Fruit fly (Drosophila melanogaster) whole organism, pupa: Measurements from ENCODE around the gene MED30.

Experiments
- CG10348 ChIP-seq: fragments of 200-800 bp; sonication (Bioruptor generic); IDR thresholded peaks from 2 replicates; pipeline ENCODE4 v1.3.6; 2022; ENCODE audit warnings: missing biosample characterization, missing genetic modification characterization
- CG12605 ChIP-seq: fragments of 200-800 bp; sonication (Bioruptor generic); IDR thresholded peaks from 2 replicates; pipeline ENCODE4 v1.3.6; 2022; ENCODE audit warnings: missing biosample characterization, missing genetic modification characterization
- CG13204 ChIP-seq: fragments of 200-800 bp; sonication (Bioruptor generic); optimal IDR thresholded peaks from 2 replicates; lab custom pipeline; 2018; ENCODE audit warnings: missing biosample characterization, mild to moderate bottlenecking, missing genetic modification characterization, moderate library complexity
- CG14655 ChIP-seq: fragments of 200-800 bp; sonication (Bioruptor generic); optimal IDR thresholded peaks from 3 replicates; lab custom pipeline; 2017; ENCODE audit warnings: mild to moderate bottlenecking, missing biosample characterization, missing genetic modification reagents, missing genetic modification characterization
- CG15710 ChIP-seq: fragments of 200-800 bp; sonication (Bioruptor generic); optimal IDR thresholded peaks from 2 replicates; lab custom pipeline; 2018; ENCODE audit warnings: missing biosample characterization, mild to moderate bottlenecking, missing genetic modification characterization, moderate library complexity
- CG17806 ChIP-seq: fragments of 200-800 bp; sonication (Bioruptor generic); optimal IDR thresholded peaks from 2 replicates; lab custom pipeline; 2018; ENCODE audit warnings: missing biosample characterization, mild to moderate bottlenecking, missing genetic modification characterization, moderate library complexity
- CG32121 ChIP-seq: fragments of 200-800 bp; sonication (Bioruptor generic); IDR thresholded peaks from 2 replicates; pipeline ENCODE4 v1.3.6; 2022; ENCODE audit warnings: missing biosample characterization, missing genetic modification characterization
- CG34367 ChIP-seq: fragments of 200-800 bp; sonication (Bioruptor generic); optimal IDR thresholded peaks from 2 replicates; lab custom pipeline; 2018; ENCODE audit warnings: missing biosample characterization, mild to moderate bottlenecking, missing genetic modification characterization
- CG4496 ChIP-seq: fragments of 200-800 bp; sonication (Bioruptor generic); IDR thresholded peaks from 3 replicates; pipeline ENCODE4 v1.3.6; 2022; ENCODE audit warnings: missing biosample characterization, missing genetic modification characterization
- CG8159 ChIP-seq: fragments of 200-800 bp; sonication (Bioruptor generic); optimal IDR thresholded peaks from 3 replicates; lab custom pipeline; 2018; ENCODE audit warnings: missing biosample characterization, mild to moderate bottlenecking, missing genetic modification characterization, moderate library complexity
- CG8301 ChIP-seq: fragments of 200-800 bp; sonication (Bioruptor generic); optimal IDR thresholded peaks from 2 replicates; lab custom pipeline; 2018; ENCODE audit warnings: missing biosample characterization, mild to moderate bottlenecking, missing genetic modification characterization
- CG9948 ChIP-seq: fragments of 200-800 bp; sonication (Bioruptor generic); optimal IDR thresholded peaks from 2 replicates; lab custom pipeline; 2018; ENCODE audit warnings: missing biosample characterization, mild to moderate bottlenecking, missing genetic modification characterization, moderate library complexity
- D1 ChIP-seq: fragments of 200-800 bp; sonication (Bioruptor generic); optimal IDR thresholded peaks from 2 replicates; lab custom pipeline; 2018; ENCODE audit warnings: missing biosample characterization, mild to moderate bottlenecking, missing genetic modification characterization, moderate library complexity
- EcR ChIP-seq: fragments of 200-800 bp; sonication (Bioruptor generic); optimal IDR thresholded peaks from 3 replicates; lab custom pipeline; 2019; ENCODE audit warnings: missing biosample characterization, missing genetic modification characterization, mild to moderate bottlenecking, moderate library complexity, missing genetic modification reagents
- Ets98B ChIP-seq: fragments of 200-800 bp; sonication (Bioruptor generic); IDR thresholded peaks from 2 replicates; pipeline ENCODE4 v1.3.6; 2022; ENCODE audit warnings: missing biosample characterization, missing genetic modification characterization
- Pif1A ChIP-seq: fragments of 200-800 bp; sonication (Bioruptor generic); optimal IDR thresholded peaks from 3 replicates; lab custom pipeline; 2016; ENCODE audit warnings: missing biosample characterization, missing genetic modification characterization
- Pif1B ChIP-seq: fragments of 200-800 bp; sonication (Bioruptor generic); optimal IDR thresholded peaks from 3 replicates; lab custom pipeline; 2016; ENCODE audit warnings: missing biosample characterization, missing genetic modification characterization
- Snoo ChIP-seq: fragments of 200-800 bp; sonication (Bioruptor generic); optimal IDR thresholded peaks from 3 replicates; lab custom pipeline; 2017; ENCODE audit warnings: missing biosample characterization, mild to moderate bottlenecking, missing genetic modification characterization, inconsistent platforms
- fd96Ca ChIP-seq: fragments of 200-800 bp; sonication (Bioruptor generic); IDR thresholded peaks from 3 replicates; pipeline ENCODE4 v1.3.6; 2022; ENCODE audit warnings: missing biosample characterization, missing genetic modification characterization
- gl ChIP-seq: fragments of 200-800 bp; sonication (Bioruptor generic); optimal IDR thresholded peaks from 2 replicates; lab custom pipeline; 2018; ENCODE audit warnings: missing biosample characterization, mild to moderate bottlenecking, missing genetic modification characterization
- rn ChIP-seq: fragments of 200-800 bp; sonication (Bioruptor generic); IDR thresholded peaks from 2 replicates; pipeline ENCODE4 v1.3.6; 2022; ENCODE audit warnings: missing biosample characterization, missing genetic modification characterization

Gene MED30

dm6 chr3L:626498-627369 lies 27.2 kb downstream of the MED30 start:
- TF ChIP-seq CG34367 (tag; lab: Kevin White, UChicago), result peak; percentile 80
- TF ChIP-seq CG9948 (tag; lab: Kevin White, UChicago), result peak; percentile 48
- peak; percentile 93 for TF ChIP-seq gl (tag; lab: Kevin White, UChicago)
- TF ChIP-seq CG13204 (GFP tag; lab: Kevin White, UChicago), result peak; percentile 82
- peak; percentile 93 for TF ChIP-seq CG12605
- TF ChIP-seq Ets98B, result peak; percentile 87
- peak; percentile 66 for TF ChIP-seq Snoo (tag; lab: Kevin White, UChicago)
- TF ChIP-seq D1 (tag; lab: Kevin White, UChicago), result no peak
- TF ChIP-seq CG8301 (tag; lab: Kevin White, UChicago), result peak; percentile 76
- peak; percentile 62 for TF ChIP-seq EcR (GFP tag; lab: Kevin White, UChicago)
- peak; percentile 84 for TF ChIP-seq fd96Ca (GFP tag; lab: Robert Waterston, UW)
- peak; percentile 84 for TF ChIP-seq Pif1B (GFP tag; lab: Kevin White, UChicago)
- TF ChIP-seq CG32121 (GFP tag; lab: Robert Waterston, UW), result peak; percentile 87
- peak; percentile 77 for TF ChIP-seq CG8159 (tag; lab: Kevin White, UChicago)
- peak; percentile 75 for TF ChIP-seq CG17806 (tag; lab: Kevin White, UChicago)
- peak; percentile 95 for TF ChIP-seq CG4496 (GFP tag; lab: Robert Waterston, UW)
- TF ChIP-seq CG14655, result peak; percentile 83
- peak; percentile 90 for TF ChIP-seq rn
- peak; percentile 84 for TF ChIP-seq Pif1A (GFP tag; lab: Kevin White, UChicago)
- TF ChIP-seq CG15710 (tag; lab: Kevin White, UChicago), result peak; percentile 80
- TF ChIP-seq CG10348 (GFP tag; lab: Robert Waterston, UW), result 0 out of 2 replicates have a peak, but pooled peaks have one; percentile 16

- TF ChIP-seq CG34367 (tag; lab: Kevin White, UChicago) (no peak), CG32121 (GFP tag; lab: Robert Waterston, UW) (peak; percentile 59), fd96Ca (GFP tag; lab: Robert Waterston, UW) (0 out of 3 replicates have a peak, but pooled peaks have one; percentile 9), CG12605 (0 out of 2 replicates have a peak, but pooled peaks have one; percentile 46), Ets98B (peak; percentile 59), EcR (GFP tag; lab: Kevin White, UChicago) (no peak)
Observed at dm6 chr3L:625899-626298, 28.0 kb downstream of the MED30 start.

- TF ChIP-seq Pif1A (GFP tag; lab: Kevin White, UChicago), result no peak
- TF ChIP-seq fd96Ca (GFP tag; lab: Robert Waterston, UW), result 0 out of 3 replicates have a peak, but pooled peaks have one; percentile 21
Observed at dm6 chr3L:624203-624914, 29.5 kb downstream of the MED30 start.

- no peak for TF ChIP-seq D1 (tag; lab: Kevin White, UChicago)
- TF ChIP-seq gl (tag; lab: Kevin White, UChicago), result no peak
- peak; percentile 62; the same call in 1 of the 3 replicates for TF ChIP-seq fd96Ca (GFP tag; lab: Robert Waterston, UW)
- TF ChIP-seq Snoo (tag; lab: Kevin White, UChicago), result no peak
- no peak for TF ChIP-seq CG10348 (GFP tag; lab: Robert Waterston, UW)
- 0 out of 2 replicates have a peak, but pooled peaks have one; percentile 25 for TF ChIP-seq rn
- no peak for TF ChIP-seq CG13204 (GFP tag; lab: Kevin White, UChicago)
- TF ChIP-seq CG4496 (GFP tag; lab: Robert Waterston, UW), result peak; percentile 80; the same call in 2 of the 3 replicates
- TF ChIP-seq CG8301 (tag; lab: Kevin White, UChicago), result peak; percentile 50
- TF ChIP-seq Ets98B, result peak; percentile 60
- TF ChIP-seq CG14655, result peak; percentile 63
- peak; percentile 48 for TF ChIP-seq CG8159 (tag; lab: Kevin White, UChicago)
- peak; percentile 28 for TF ChIP-seq CG34367 (tag; lab: Kevin White, UChicago)
- TF ChIP-seq CG12605, result no peak
- peak; percentile 15 for TF ChIP-seq Pif1B (GFP tag; lab: Kevin White, UChicago)
- TF ChIP-seq EcR (GFP tag; lab: Kevin White, UChicago), result no peak
- TF ChIP-seq CG15710 (tag; lab: Kevin White, UChicago), result peak; percentile 43
- TF ChIP-seq CG17806 (tag; lab: Kevin White, UChicago), result peak; percentile 59
- peak; percentile 61 for TF ChIP-seq Pif1A (GFP tag; lab: Kevin White, UChicago)
- peak; percentile 60 for TF ChIP-seq CG9948 (tag; lab: Kevin White, UChicago)
- TF ChIP-seq CG32121 (GFP tag; lab: Robert Waterston, UW), result peak; percentile 71
Observed at dm6 chr3L:623556-623955, 30.3 kb downstream of the MED30 start.

dm6 chr3L:622357-622834 lies 31.5 kb downstream of the MED30 start:
- TF ChIP-seq CG13204 (GFP tag; lab: Kevin White, UChicago) (peak; percentile 25), CG32121 (GFP tag; lab: Robert Waterston, UW) (no peak), EcR (GFP tag; lab: Kevin White, UChicago) (no peak), Pif1A (GFP tag; lab: Kevin White, UChicago) (peak; percentile 67), Snoo (tag; lab: Kevin White, UChicago) (peak; percentile 55), CG8159 (tag; lab: Kevin White, UChicago) (peak; percentile 93), CG10348 (GFP tag; lab: Robert Waterston, UW) (no peak), CG8301 (tag; lab: Kevin White, UChicago) (peak; percentile 73), Ets98B (no peak), CG17806 (tag; lab: Kevin White, UChicago) (peak; percentile 90), rn (no peak), CG9948 (tag; lab: Kevin White, UChicago) (peak; percentile 94), gl (tag; lab: Kevin White, UChicago) (peak; percentile 64), D1 (tag; lab: Kevin White, UChicago) (peak; percentile 83), CG14655 (peak; percentile 88), CG15710 (tag; lab: Kevin White, UChicago) (peak; percentile 87), Pif1B (GFP tag; lab: Kevin White, UChicago) (peak; percentile 63), CG34367 (tag; lab: Kevin White, UChicago) (peak; percentile 84), CG12605 (no peak), fd96Ca (GFP tag; lab: Robert Waterston, UW) (no peak), CG4496 (GFP tag; lab: Robert Waterston, UW) (peak; percentile 42; the same call in 1 of the 3 replicates)
- TF ChIP-seq, all 21 proteins: peak for 14
